Worm (Caenorhabditis elegans) whole organism, late embryonic: ENCODE results near the gene nhr-175.

Source experiments
- C38D4.7 ChIP-seq: fragments of 200-800 bp; sonication (Bioruptor generic); optimal IDR thresholded peaks from 2 replicates; lab custom pipeline; 2018; ENCODE audit warnings: mild to moderate bottlenecking, missing genetic modification characterization, moderate library complexity, missing compliant biosample characterization
- F13H6.1 ChIP-seq: sonication (generic microtip); optimal IDR thresholded peaks from 2 replicates; lab custom pipeline; 2016; ENCODE audit warnings: missing genetic modification characterization, missing compliant biosample characterization
- K09A11.1 ChIP-seq: sonication (generic microtip); optimal IDR thresholded peaks from 2 replicates; lab custom pipeline; 2017; ENCODE audit warnings: antibody characterized with exemption, mild to moderate bottlenecking, missing genetic modification characterization, missing compliant biosample characterization; ENCODE audit not compliant: insufficient read depth
- ama-1 ChIP-seq: fragments of 150-350 bp; optimal IDR thresholded peaks from 2 replicates; lab custom pipeline; 2014
- ceh-19 ChIP-seq: fragments of 200-800 bp; sonication (Bioruptor generic); optimal IDR thresholded peaks from 2 replicates; lab custom pipeline; 2018; ENCODE audit warnings: mild to moderate bottlenecking, missing genetic modification characterization, missing compliant biosample characterization
- ceh-2 ChIP-seq: sonication (generic microtip); optimal IDR thresholded peaks from 2 replicates; lab custom pipeline; 2016; ENCODE audit warnings: missing genotype, missing genetic modification characterization, missing compliant biosample characterization
- ceh-24 ChIP-seq: sonication (generic microtip); optimal IDR thresholded peaks from 2 replicates; lab custom pipeline; 2016; ENCODE audit warnings: mild to moderate bottlenecking, missing genetic modification characterization, missing compliant biosample characterization
- ceh-31 ChIP-seq: sonication (generic microtip); optimal IDR thresholded peaks from 2 replicates; lab custom pipeline; 2016; ENCODE audit warnings: missing genetic modification characterization, missing compliant biosample characterization
- ceh-45 ChIP-seq: fragments of 200-800 bp; sonication (Bioruptor generic); IDR thresholded peaks from 2 replicates; pipeline ENCODE4 v1.3.6; 2022; ENCODE audit warnings: missing genetic modification reagents, missing genetic modification characterization, missing compliant biosample characterization
- ceh-6 ChIP-seq: fragments of 200-800 bp; sonication (Bioruptor generic); optimal IDR thresholded peaks from 2 replicates; lab custom pipeline; 2018; ENCODE audit warnings: mild to moderate bottlenecking, missing genetic modification characterization, missing compliant biosample characterization
- che-1 ChIP-seq: sonication (generic microtip); optimal IDR thresholded peaks from 2 replicates; lab custom pipeline; 2016; ENCODE audit warnings: mild to moderate bottlenecking, missing genetic modification characterization, missing compliant biosample characterization
- dmd-4 ChIP-seq: sonication (generic microtip); optimal IDR thresholded peaks from 2 replicates; lab custom pipeline; 2016; ENCODE audit warnings: borderline replicate concordance, missing genetic modification characterization, missing compliant biosample characterization
- dve-1 ChIP-seq: sonication (generic microtip); optimal IDR thresholded peaks from 2 replicates; lab custom pipeline; 2017; ENCODE audit warnings: antibody characterized with exemption, mild to moderate bottlenecking, missing genetic modification characterization, missing compliant biosample characterization
- fax-1 ChIP-seq: sonication (generic microtip); optimal IDR thresholded peaks from 2 replicates; lab custom pipeline; 2016; ENCODE audit warnings: missing genotype, missing genetic modification characterization, missing compliant biosample characterization
- fkh-6 ChIP-seq: sonication (generic microtip); optimal IDR thresholded peaks from 2 replicates; lab custom pipeline; 2016; ENCODE audit warnings: missing genetic modification characterization, missing compliant biosample characterization
- hlh-15 ChIP-seq: sonication (generic microtip); optimal IDR thresholded peaks from 2 replicates; lab custom pipeline; 2016; ENCODE audit warnings: missing genetic modification characterization, missing compliant biosample characterization
- hlh-30 ChIP-seq: sonication (generic microtip); optimal IDR thresholded peaks from 2 replicates; lab custom pipeline; 2017; ENCODE audit warnings: antibody characterized with exemption, missing genetic modification characterization, missing compliant biosample characterization; ENCODE audit not compliant: insufficient read depth
- lin-11 ChIP-seq: fragments of 200-800 bp; sonication (Bioruptor generic); optimal IDR thresholded peaks from 2 replicates; lab custom pipeline; 2018; ENCODE audit warnings: mild to moderate bottlenecking, missing genetic modification characterization, missing compliant biosample characterization
- madf-2 ChIP-seq: sonication (generic microtip); optimal IDR thresholded peaks from 2 replicates; lab custom pipeline; 2017; ENCODE audit warnings: missing genetic modification characterization, missing compliant biosample characterization
- mec-3 ChIP-seq: sonication (generic microtip); optimal IDR thresholded peaks from 2 replicates; lab custom pipeline; 2016; ENCODE audit warnings: borderline replicate concordance, missing genetic modification characterization, missing compliant biosample characterization
- nhr-11 ChIP-seq: fragments of 150-350 bp; optimal IDR thresholded peaks from 2 replicates; lab custom pipeline; 2014; ENCODE audit warnings: missing biosample characterization, missing genetic modification characterization
- npax-4 ChIP-seq: sonication (generic microtip); optimal IDR thresholded peaks from 2 replicates; lab custom pipeline; 2016; ENCODE audit warnings: missing genetic modification characterization, missing compliant biosample characterization
- pat-9 ChIP-seq: fragments of 200-800 bp; sonication (Bioruptor generic); optimal IDR thresholded peaks from 2 replicates; lab custom pipeline; 2018; ENCODE audit warnings: mild to moderate bottlenecking, missing genetic modification characterization, moderate library complexity, missing compliant biosample characterization
- pax-1 ChIP-seq: fragments of 150-350 bp; optimal IDR thresholded peaks from 2 replicates; lab custom pipeline; 2014; ENCODE audit warnings: missing biosample characterization, missing genetic modification characterization
- pha-2 ChIP-seq: sonication (generic microtip); optimal IDR thresholded peaks from 2 replicates; lab custom pipeline; 2017; ENCODE audit warnings: mild to moderate bottlenecking, missing genetic modification characterization, missing compliant biosample characterization
- pqm-1 ChIP-seq: sonication (generic microtip); optimal IDR thresholded peaks from 2 replicates; lab custom pipeline; 2016; ENCODE audit warnings: missing genetic modification characterization, missing compliant biosample characterization
- pros-1 ChIP-seq: fragments of 150-350 bp; optimal IDR thresholded peaks from 2 replicates; lab custom pipeline; 2014; ENCODE audit warnings: missing biosample characterization, missing genetic modification reagents, missing genetic modification characterization
- rnt-1 ChIP-seq: sonication (generic microtip); optimal IDR thresholded peaks from 2 replicates; lab custom pipeline; 2016; ENCODE audit warnings: missing genetic modification characterization, missing compliant biosample characterization
- sdc-2 ChIP-seq: sonication (generic microtip); optimal IDR thresholded peaks from 2 replicates; lab custom pipeline; 2016; ENCODE audit warnings: missing genotype, missing genetic modification characterization, missing compliant biosample characterization
- sox-2 ChIP-seq: fragments of 200-800 bp; sonication (Bioruptor generic); IDR thresholded peaks from 2 replicates; pipeline ENCODE4 v1.3.6; 2022; ENCODE audit warnings: missing genetic modification reagents, missing genetic modification characterization, missing compliant biosample characterization
- sox-4 ChIP-seq: sonication (generic microtip); optimal IDR thresholded peaks from 2 replicates; lab custom pipeline; 2017; ENCODE audit warnings: mild to moderate bottlenecking, missing genetic modification characterization, inconsistent platforms, missing compliant biosample characterization
- tbx-2 ChIP-seq: sonication (generic microtip); optimal IDR thresholded peaks from 2 replicates; lab custom pipeline; 2016; ENCODE audit warnings: missing genetic modification characterization, missing compliant biosample characterization
- tbx-7 ChIP-seq: sonication (generic microtip); optimal IDR thresholded peaks from 2 replicates; lab custom pipeline; 2016; ENCODE audit warnings: missing genotype, missing genetic modification characterization, missing compliant biosample characterization
- unc-55 ChIP-seq: sonication (generic microtip); optimal IDR thresholded peaks from 2 replicates; lab custom pipeline; 2017; ENCODE audit warnings: missing biosample characterization, missing genetic modification reagents, missing genetic modification characterization
- unc-86 ChIP-seq: sonication (generic microtip); optimal IDR thresholded peaks from 2 replicates; lab custom pipeline; 2016; ENCODE audit warnings: missing genetic modification characterization, missing compliant biosample characterization

The nhr-175 gene

DNA sequence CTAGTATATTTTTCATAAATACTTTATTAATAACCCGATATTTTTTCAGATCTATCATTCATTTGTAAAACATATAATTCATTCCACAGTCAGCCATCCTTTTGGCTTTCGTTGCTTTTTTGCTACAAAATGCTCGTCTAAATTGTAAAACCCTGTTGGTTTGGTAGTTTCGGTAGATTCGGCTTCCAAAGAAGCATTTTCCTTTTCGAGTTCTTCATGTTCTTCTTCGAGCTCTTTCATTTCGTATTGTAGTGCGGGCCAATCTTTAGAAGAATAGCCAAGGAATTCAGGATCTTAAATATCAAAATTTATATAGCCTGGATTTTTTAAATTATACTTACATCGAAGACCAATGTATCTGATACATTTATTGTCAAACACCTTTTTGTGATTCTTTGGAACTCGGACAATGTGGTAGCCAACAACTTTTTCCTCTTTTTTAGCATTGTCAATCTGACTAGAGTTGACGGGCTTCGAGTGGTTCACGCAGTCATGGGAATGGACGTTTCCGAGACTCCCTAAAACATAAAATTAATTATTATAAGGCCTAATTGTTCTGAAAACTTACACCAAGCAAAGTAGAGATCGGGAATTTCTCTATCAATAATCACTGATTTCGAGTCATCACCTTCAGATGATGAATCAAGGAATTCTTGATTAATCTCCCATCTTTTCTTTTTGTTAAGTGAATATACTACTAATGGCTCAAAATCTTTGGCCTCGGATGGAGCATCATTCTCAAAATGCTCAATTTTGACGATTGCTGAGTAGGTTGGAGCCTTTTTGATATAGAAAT is 41.8 kb downstream of the nhr-175 start:
- no peak for TF ChIP-seq sox-2 (GFP tag; lab: Robert Waterston, UW)
- no peak for TF ChIP-seq dmd-4 (tag; lab: Kevin White, UChicago)
- TF ChIP-seq mec-3 (tag; lab: Kevin White, UChicago) = no peak
- no peak for TF ChIP-seq fax-1 (tag; lab: Kevin White, UChicago)
- TF ChIP-seq ceh-31 = no peak

DNA sequence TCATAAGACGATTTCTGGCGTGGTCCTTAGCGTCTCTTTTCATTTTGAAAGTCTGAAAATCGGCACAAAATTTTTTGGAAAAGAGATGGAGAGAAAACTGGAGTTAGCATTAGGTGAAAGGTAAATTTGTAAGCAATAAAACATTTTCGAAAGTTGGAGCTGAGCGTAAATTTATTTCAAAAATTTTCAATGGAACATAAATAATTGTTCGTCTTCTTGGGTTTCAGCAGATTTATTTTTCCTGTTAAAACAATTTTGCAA is 42.4 kb downstream of the nhr-175 start, which contains the start of gene C06B3.6:
TSS of gene C06B3.6 (minus strand) at position 52 of the 261 bp plus-strand sequence.
- TF ChIP-seq madf-2 (tag; lab: Kevin White, UChicago) (no peak), tbx-7 (tag; lab: Kevin White, UChicago) (no peak), rnt-1 (tag; lab: Kevin White, UChicago) (no peak), ama-1 (no peak), unc-55 (GFP tag; lab: Kevin White, UChicago) (no peak), ceh-24 (tag; lab: Kevin White, UChicago) (no peak), hlh-15 (tag; lab: Kevin White, UChicago) (no peak), pat-9 (tag; lab: Kevin White, UChicago) (no peak), C38D4.7 (no peak), fkh-6 (tag; lab: Kevin White, UChicago) (no peak), pax-1 (tag; lab: Kevin White, UChicago) (no peak), unc-86 (tag; lab: Kevin White, UChicago) (no peak), sox-4 (no peak), lin-11 (tag; lab: Kevin White, UChicago) (no peak), ceh-6 (GFP tag; lab: Kevin White, UChicago) (no peak), hlh-30 (tag; lab: Kevin White, UChicago) (no peak), mec-3 (tag; lab: Kevin White, UChicago) (no peak)

DNA sequence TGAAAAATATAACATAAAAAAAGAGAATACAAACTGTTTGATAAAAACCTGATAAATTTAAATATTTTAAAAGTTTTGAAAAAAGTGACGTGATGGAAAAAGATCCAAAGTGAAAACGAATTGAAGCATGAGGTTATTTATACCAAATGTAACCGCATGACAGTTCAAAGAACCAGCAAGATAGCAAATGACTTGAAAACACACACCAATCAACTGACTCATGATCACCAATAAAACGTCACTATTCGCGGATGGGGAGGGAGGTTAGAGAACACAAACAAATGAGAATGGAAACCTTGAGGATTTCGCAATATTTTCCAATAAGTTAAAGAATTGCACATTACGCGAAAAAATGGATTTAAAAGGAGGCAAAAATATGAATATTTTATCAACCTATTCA is 42.9 kb downstream of the nhr-175 start, which contains the start of gene C06B3.7:
TSS of gene C06B3.7 (plus strand) at position 287 of the 400 bp plus-strand sequence.
- TF ChIP-seq hlh-30 (tag; lab: Kevin White, UChicago) = peak; percentile 34
- no peak for TF ChIP-seq dmd-4 (tag; lab: Kevin White, UChicago)

- TF ChIP-seq C38D4.7 (no peak), ceh-19 (no peak), dve-1 (no peak), ceh-45 (no peak), nhr-11 (no peak), dmd-4 (tag; lab: Kevin White, UChicago) (no peak), che-1 (no peak), ceh-2 (tag; lab: Kevin White, UChicago) (no peak), tbx-2 (tag; lab: Kevin White, UChicago) (no peak), madf-2 (tag; lab: Kevin White, UChicago) (no peak), sox-2 (GFP tag; lab: Robert Waterston, UW) (no peak), K09A11.1 (tag; lab: Kevin White, UChicago) (no peak), F13H6.1 (no peak), pqm-1 (no peak), pha-2 (no peak), sdc-2 (tag; lab: Kevin White, UChicago) (no peak), pros-1 (no peak), npax-4 (no peak)
These were observed 48.9 kb downstream of the nhr-175 start, which contains the start of gene gcy-32 for ce11 chrV:13915390-13915789. gcy-32 (minus strand) TSS chrV:13915490.
